Worm (Caenorhabditis elegans): Measurements from ENCODE around the gene lin-26.
A peak's percentile ranks its signal among the peaks of the same experiment; 100 is the strongest.

The lin-26 gene

DNA sequence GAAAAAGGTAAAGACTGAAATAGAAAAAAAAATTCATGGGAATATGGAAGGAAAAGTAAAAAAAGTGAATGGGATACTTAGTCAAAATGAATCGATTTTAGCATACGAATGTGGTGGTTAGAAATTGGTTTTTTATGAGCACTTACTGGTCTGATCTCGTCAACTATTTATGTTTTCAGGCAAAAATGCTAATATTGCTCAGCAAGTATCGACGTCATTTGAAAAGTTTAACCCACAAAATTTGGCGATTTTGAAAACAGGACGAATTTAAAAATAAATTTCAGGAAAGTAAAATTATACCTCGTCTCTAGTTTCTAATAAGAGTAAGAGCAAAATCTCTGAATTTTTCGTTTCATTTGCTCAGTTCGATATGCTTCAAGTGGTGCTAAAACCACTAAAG is 38.8 kb upstream of the lin-26 start:
- TF ChIP-seq lin-13 (GFP tag; optimal IDR thresholded peaks at IDR 0.05), result no peak
- peak; percentile 0 for TF ChIP-seq mab-5 (tag; optimal IDR thresholded peaks at IDR 0.05)

ce11 chrII:7651171-7651570 is 30.8 kb upstream of the lin-26 start, which contains the start of gene pde-4:
pde-4 (minus strand) TSS chrII:7651246.
- no peak for TF ChIP-seq alr-1 (tag; optimal IDR thresholded peaks at IDR 0.05)
- TF ChIP-seq ceh-16 (tag; optimal IDR thresholded peaks at IDR 0.05), result no peak
- no peak for TF ChIP-seq lin-13 (GFP tag; optimal IDR thresholded peaks at IDR 0.05)
- no peak for TF ChIP-seq lin-39 (tag; optimal IDR thresholded peaks at IDR 0.05)
- no peak for TF ChIP-seq lsy-2 (tag; optimal IDR thresholded peaks at IDR 0.05)
- no peak for TF ChIP-seq unc-39 (tag; optimal IDR thresholded peaks at IDR 0.05)
- no peak for TF ChIP-seq mbf-1 (tag; optimal IDR thresholded peaks at IDR 0.05)
- no peak for TF ChIP-seq mab-5 (tag; optimal IDR thresholded peaks at IDR 0.05)
- no peak for TF ChIP-seq nhr-21 (tag; optimal IDR thresholded peaks at IDR 0.05)
- TF ChIP-seq R02D3.7 (tag; optimal IDR thresholded peaks at IDR 0.05), result no peak
- no peak for TF ChIP-seq sem-4 (tag; optimal IDR thresholded peaks at IDR 0.05)
- TF ChIP-seq nhr-12 (tag; optimal IDR thresholded peaks at IDR 0.05), result no peak
- TF ChIP-seq ama-1 (optimal IDR thresholded peaks at IDR 0.05), result no peak
- no peak for TF ChIP-seq dmd-4 (tag; optimal IDR thresholded peaks at IDR 0.05)
- no peak for TF ChIP-seq ztf-11 (tag; optimal IDR thresholded peaks at IDR 0.05)
- TF ChIP-seq snpc-4 (tag; optimal IDR thresholded peaks at IDR 0.05), result no peak
- TF ChIP-seq nhr-237 (tag; optimal IDR thresholded peaks at IDR 0.05), result no peak
- no peak for TF ChIP-seq crh-2 (tag; optimal IDR thresholded peaks at IDR 0.05)
- TF ChIP-seq unc-62 (GFP tag; optimal IDR thresholded peaks at IDR 0.05), result no peak
- no peak for TF ChIP-seq ztf-4 (tag; optimal IDR thresholded peaks at IDR 0.05)

ce11 chrII:7662008-7662686 is 19.9 kb upstream of the lin-26 start, which contains the start of gene alfa-1:
alfa-1 (minus strand) TSS chrII:7662522.
- peak; percentile 57 for TF ChIP-seq fos-1 (tag; optimal IDR thresholded peaks at IDR 0.05)
- no peak for TF ChIP-seq zag-1 (tag; optimal IDR thresholded peaks at IDR 0.05)
- TF ChIP-seq nhr-25 (tag; optimal IDR thresholded peaks at IDR 0.05), result no peak
- TF ChIP-seq ceh-82 (tag; optimal IDR thresholded peaks at IDR 0.05), result no peak
- peak; percentile 49 for TF ChIP-seq C34F6.9 (tag; optimal IDR thresholded peaks at IDR 0.05)
- TF ChIP-seq ztf-1 (GFP tag; conservative IDR thresholded peaks at IDR 0.05), result no peak
- TF ChIP-seq nhr-129 (tag; optimal IDR thresholded peaks at IDR 0.05), result peak; percentile 26
- no peak for TF ChIP-seq nhr-12 (tag; optimal IDR thresholded peaks at IDR 0.05)
- peak; percentile 32 for TF ChIP-seq F13H6.1 (tag; optimal IDR thresholded peaks at IDR 0.05)
- peak; percentile 10 for TF ChIP-seq sma-9 (GFP tag; optimal IDR thresholded peaks at IDR 0.05)
- no peak for TF ChIP-seq sma-9 (tag; optimal IDR thresholded peaks at IDR 0.05)
- TF ChIP-seq nhr-6 (tag; optimal IDR thresholded peaks at IDR 0.05), result no peak
- TF ChIP-seq crh-2 (tag; optimal IDR thresholded peaks at IDR 0.05), result no peak

DNA sequence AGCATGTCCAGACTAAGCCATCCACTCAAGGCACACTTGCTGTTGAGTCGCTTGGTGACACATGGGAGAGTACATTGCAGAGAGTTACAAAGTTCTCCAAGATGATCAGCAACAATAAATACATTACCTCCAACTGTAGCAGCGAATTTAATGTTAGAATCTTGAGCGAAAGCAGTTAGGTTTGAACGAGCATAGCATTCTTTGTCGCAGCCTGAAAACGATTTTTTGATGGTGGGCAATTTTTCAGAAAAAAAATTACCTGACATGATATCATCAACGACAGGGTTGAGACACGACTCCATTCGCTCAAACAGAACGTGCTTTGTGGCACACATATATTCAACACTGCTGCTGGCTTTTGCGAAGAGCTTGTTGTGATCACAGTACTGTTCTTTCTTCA is 19.0 kb upstream of the lin-26 start:
- TF ChIP-seq nhr-10 (tag; optimal IDR thresholded peaks at IDR 0.05) (no peak), snpc-4 (tag; optimal IDR thresholded peaks at IDR 0.05) (no peak), mab-5 (tag; optimal IDR thresholded peaks at IDR 0.05) (no peak), F13H6.1 (tag; optimal IDR thresholded peaks at IDR 0.05) (no peak), lin-11 (tag; optimal IDR thresholded peaks at IDR 0.05) (no peak), nhr-11 (tag; optimal IDR thresholded peaks at IDR 0.05) (no peak), fos-1 (tag; optimal IDR thresholded peaks at IDR 0.05) (no peak), alr-1 (tag; optimal IDR thresholded peaks at IDR 0.05) (no peak), nhr-237 (tag; optimal IDR thresholded peaks at IDR 0.05) (no peak), sma-9 (GFP tag; optimal IDR thresholded peaks at IDR 0.05) (no peak), sma-9 (tag; optimal IDR thresholded peaks at IDR 0.05) (no peak), Y55F3AM.14 (GFP tag; optimal IDR thresholded peaks at IDR 0.05) (no peak), unc-55 (GFP tag; optimal IDR thresholded peaks at IDR 0.05) (no peak), unc-39 (tag; optimal IDR thresholded peaks at IDR 0.05) (no peak), mbf-1 (tag; optimal IDR thresholded peaks at IDR 0.05) (no peak), ztf-4 (tag; optimal IDR thresholded peaks at IDR 0.05) (no peak), mdl-1 (tag; optimal IDR thresholded peaks at IDR 0.05) (no peak), lin-39 (tag; optimal IDR thresholded peaks at IDR 0.05) (no peak), ZK546.5 (tag; optimal IDR thresholded peaks at IDR 0.05) (no peak), nhr-25 (tag; optimal IDR thresholded peaks at IDR 0.05) (no peak), sma-3 (GFP tag; optimal IDR thresholded peaks at IDR 0.05) (no peak)
